Fruit fly (Drosophila melanogaster): ENCODE measurements around the gene CG7394.

CG7394 gene

DNA sequence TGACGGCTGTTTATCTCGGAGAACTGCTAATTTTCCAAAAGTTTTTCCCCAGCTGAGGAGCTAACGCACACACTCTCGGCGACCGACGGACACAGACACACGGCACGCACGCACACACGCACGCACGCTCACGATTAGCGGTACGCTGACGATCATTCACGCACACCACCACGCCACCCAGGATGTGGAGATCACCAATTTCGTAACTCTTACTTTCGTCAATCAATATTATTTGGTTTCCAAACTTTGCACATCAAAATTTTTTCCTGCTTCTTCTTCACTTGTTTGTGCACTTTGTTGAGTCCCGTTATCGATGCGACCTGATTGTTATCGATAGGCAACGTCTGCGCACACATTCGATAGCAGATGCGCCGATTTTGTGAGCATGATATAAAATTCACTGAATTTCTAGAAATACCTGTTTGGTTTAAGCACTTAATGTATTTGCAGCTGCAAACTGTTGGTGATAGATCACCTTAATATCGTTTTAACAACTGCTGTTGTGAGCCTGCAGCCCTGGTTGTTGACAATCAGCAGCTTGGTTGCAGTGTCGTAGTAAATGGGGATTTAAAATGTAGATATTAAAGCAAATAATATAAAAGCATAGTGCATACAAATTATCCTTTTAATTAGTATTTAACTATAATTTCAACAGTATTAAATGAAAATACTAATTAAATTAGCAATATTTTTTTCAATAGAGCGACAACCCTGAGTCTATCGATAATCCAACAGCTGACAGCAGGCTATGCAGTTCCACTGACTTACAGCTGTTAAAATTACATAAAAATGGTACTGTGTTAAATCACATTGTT lies at the start of gene CG7394, which contains the start of gene Mob2 (continued):
- TF ChIP-seq vfl (GFP tag; optimal IDR thresholded peaks at IDR 0.05) (peak; percentile 55), D19A (tag; optimal IDR thresholded peaks at IDR 0.05) (peak; percentile 69), ara (GFP tag; IDR thresholded peaks at IDR 0.05) (peak; percentile 91), kah (GFP tag; optimal IDR thresholded peaks at IDR 0.05) (peak; percentile 43), CG10366 (GFP tag; IDR thresholded peaks at IDR 0.05) (peak; percentile 93), trh (GFP tag; optimal IDR thresholded peaks at IDR 0.05) (peak; percentile 77), esg (GFP tag; conservative IDR thresholded peaks at IDR 0.05) (peak; percentile 80), sr (GFP tag; IDR thresholded peaks at IDR 0.05) (peak; percentile 51; the same call in 1 of the 3 replicates), CG7963 (GFP tag; IDR thresholded peaks at IDR 0.05; ENCODE audit: partially characterized antibody) (peak; percentile 53; the same call in 1 of the 3 replicates), CG8765 (GFP tag; IDR thresholded peaks at IDR 0.05) (peak; percentile 70), Dfd (GFP tag; optimal IDR thresholded peaks at IDR 0.05) (no peak), CG4282 (GFP tag; optimal IDR thresholded peaks at IDR 0.05) (peak; percentile 49), CG17328 (GFP tag; IDR thresholded peaks at IDR 0.05) (peak; percentile 92), Trl (optimal IDR thresholded peaks at IDR 0.05) (peak in 1 of 2 experiments; percentile 55), Trl (GFP tag; optimal IDR thresholded peaks at IDR 0.05) (peak; percentile 82), pzg (GFP tag; optimal IDR thresholded peaks at IDR 0.05) (peak; percentile 85), exex (tag; optimal IDR thresholded peaks at IDR 0.05) (peak; percentile 68), otp (GFP tag; IDR thresholded peaks at IDR 0.05) (peak; percentile 79; the same call in 2 of the 3 replicates), luna (GFP tag; optimal IDR thresholded peaks at IDR 0.05) (peak; percentile 63), CG14441 (GFP tag; IDR thresholded peaks at IDR 0.05) (peak; percentile 88), CG5245 (GFP tag; optimal IDR thresholded peaks at IDR 0.05) (peak; percentile 71), CG12744 (GFP tag; optimal IDR thresholded peaks at IDR 0.05) (peak; percentile 84), CG3995 (GFP tag; optimal IDR thresholded peaks at IDR 0.05) (peak; percentile 61), CG15514 (GFP tag; optimal IDR thresholded peaks at IDR 0.05) (peak; percentile 80), CG2678 (tag; optimal IDR thresholded peaks at IDR 0.05) (peak; percentile 92), p53 (GFP tag; optimal IDR thresholded peaks at IDR 0.05) (peak; percentile 20), CG2116 (GFP tag; optimal IDR thresholded peaks at IDR 0.05) (peak; percentile 92), CG7556 (GFP tag; optimal IDR thresholded peaks at IDR 0.05) (peak; percentile 85), Drgx (GFP tag; IDR thresholded peaks at IDR 0.05) (peak; percentile 87), H2.0 (GFP tag; IDR thresholded peaks at IDR 0.05) (peak; percentile 92), CG8281 (tag; optimal IDR thresholded peaks at IDR 0.05) (peak; percentile 62), TFAM (GFP tag; optimal IDR thresholded peaks at IDR 0.05) (no peak), Mad (GFP tag; optimal IDR thresholded peaks at IDR 0.05) (peak; percentile 84), CG9817 (tag; optimal IDR thresholded peaks at IDR 0.05) (peak; percentile 84), CG9609 (GFP tag; optimal IDR thresholded peaks at IDR 0.05) (peak; percentile 75), NK7.1 (GFP tag; optimal IDR thresholded peaks at IDR 0.05) (peak; percentile 39), Xrp1 (GFP tag; IDR thresholded peaks at IDR 0.05) (peak; percentile 93), CG18476 (GFP tag; optimal IDR thresholded peaks at IDR 0.05) (peak; percentile 81), org-1 (GFP tag; optimal IDR thresholded peaks at IDR 0.05) (peak; percentile 25), Side (GFP tag; optimal IDR thresholded peaks at IDR 0.05) (peak; percentile 64), btn (GFP tag; optimal IDR thresholded peaks at IDR 0.05) (peak; percentile 67), CG10654 (GFP tag; optimal IDR thresholded peaks at IDR 0.05) (peak; percentile 90), CG9727 (GFP tag; optimal IDR thresholded peaks at IDR 0.05) (peak; percentile 93), CG9876 (GFP tag; optimal IDR thresholded peaks at IDR 0.05) (peak; percentile 58), en (GFP tag; optimal IDR thresholded peaks at IDR 0.05) (no peak), Camta (GFP tag; optimal IDR thresholded peaks at IDR 0.05) (peak; percentile 81), bowl (GFP tag; IDR thresholded peaks at IDR 0.05) (peak; percentile 80), Mes4 (GFP tag; optimal IDR thresholded peaks at IDR 0.05) (peak; percentile 61), Ets65A (GFP tag) (peak; percentile 95), sd (tag; optimal IDR thresholded peaks at IDR 0.05) (peak; percentile 58)

Data from whole organism, embryonic.